Fruit fly (Drosophila melanogaster) whole organism: ENCODE data around the gene VhaM9.7-a.

Experiments
- CG8478 ChIP-seq: fragments of >200 bp; optimal IDR thresholded peaks from 2 replicates; lab custom pipeline; 2018; ENCODE audit warnings: inconsistent platforms
- Dll ChIP-seq: fragments of >200 bp; optimal IDR thresholded peaks from 2 replicates; lab custom pipeline; 2017
- pan ChIP-seq: fragments of >200 bp; optimal IDR thresholded peaks from 2 replicates; lab custom pipeline; 2017
- psq ChIP-seq: fragments of >200 bp; optimal IDR thresholded peaks from 2 replicates; lab custom pipeline; 2017

dm6 chr3L:4212815-4213214 is 49.7 kb upstream of the VhaM9.7-a start, which contains the start of gene Cpr64Ac:
- TF ChIP-seq psq (lab: Kevin White, UChicago) = no peak
- no peak for TF ChIP-seq pan (lab: Kevin White, UChicago)
- TF ChIP-seq CG8478 (lab: Kevin White, UChicago) = no peak
- no peak for TF ChIP-seq Dll (lab: Kevin White, UChicago)
